Worm (Caenorhabditis elegans): ENCODE data around the gene somi-1.

- TF ChIP-seq lsy-2 (tag; optimal IDR thresholded peaks at IDR 0.05) (no peak), ZK546.5 (tag; optimal IDR thresholded peaks at IDR 0.05) (no peak), dmd-4 (tag; optimal IDR thresholded peaks at IDR 0.05) (no peak), nhr-6 (tag; optimal IDR thresholded peaks at IDR 0.05) (no peak), lin-11 (tag; optimal IDR thresholded peaks at IDR 0.05) (no peak), nhr-12 (tag; optimal IDR thresholded peaks at IDR 0.05) (no peak), nhr-25 (tag; optimal IDR thresholded peaks at IDR 0.05) (no peak), lin-39 (tag; optimal IDR thresholded peaks at IDR 0.05) (no peak), ztf-1 (GFP tag; conservative IDR thresholded peaks at IDR 0.05) (no peak)
These were observed 29.4 kb upstream of the somi-1 start, which contains the start of gene srv-8 for ce11 chrV:13420640-13421039.

Data from whole organism, L2 larva.